Worm (Caenorhabditis elegans) whole organism, late embryonic: Measurements from ENCODE around the gene F59E12.6.

ENCODE experiments used
- C08G9.2 ChIP-seq: sonication (generic microtip); optimal IDR thresholded peaks from 2 replicates; lab custom pipeline; 2016; ENCODE audit warnings: mild to moderate bottlenecking, missing genetic modification characterization, moderate library complexity, missing compliant biosample characterization
- C38D4.7 ChIP-seq: fragments of 200-800 bp; sonication (Bioruptor generic); optimal IDR thresholded peaks from 2 replicates; lab custom pipeline; 2018; ENCODE audit warnings: mild to moderate bottlenecking, missing genetic modification characterization, moderate library complexity, missing compliant biosample characterization
- ahr-1 ChIP-seq: sonication (generic microtip); optimal IDR thresholded peaks from 2 replicates; lab custom pipeline; 2016; ENCODE audit warnings: missing genetic modification characterization, missing compliant biosample characterization
- ama-1 ChIP-seq: fragments of 150-350 bp; optimal IDR thresholded peaks from 2 replicates; lab custom pipeline; 2014
- ceh-14 ChIP-seq: sonication (generic microtip); optimal IDR thresholded peaks from 2 replicates; lab custom pipeline; 2016; ENCODE audit warnings: missing genotype, missing genetic modification characterization, missing compliant biosample characterization
- ceh-18 ChIP-seq: sonication (generic microtip); optimal IDR thresholded peaks from 2 replicates; lab custom pipeline; 2016; ENCODE audit warnings: missing genetic modification characterization, missing compliant biosample characterization
- ceh-19 ChIP-seq: fragments of 200-800 bp; sonication (Bioruptor generic); optimal IDR thresholded peaks from 2 replicates; lab custom pipeline; 2018; ENCODE audit warnings: mild to moderate bottlenecking, missing genetic modification characterization, missing compliant biosample characterization
- ceh-22 ChIP-seq: sonication (generic microtip); optimal IDR thresholded peaks from 2 replicates; lab custom pipeline; 2017; ENCODE audit warnings: missing biosample characterization, missing genetic modification characterization
- ceh-31 ChIP-seq: sonication (generic microtip); optimal IDR thresholded peaks from 2 replicates; lab custom pipeline; 2016; ENCODE audit warnings: missing genetic modification characterization, missing compliant biosample characterization
- ceh-34 ChIP-seq: sonication (generic microtip); optimal IDR thresholded peaks from 2 replicates; lab custom pipeline; 2016; ENCODE audit warnings: mild to moderate bottlenecking, missing genetic modification characterization, missing compliant biosample characterization
- ceh-45 ChIP-seq: fragments of 200-800 bp; sonication (Bioruptor generic); IDR thresholded peaks from 2 replicates; pipeline ENCODE4 v1.3.6; 2022; ENCODE audit warnings: missing genetic modification reagents, missing genetic modification characterization, missing compliant biosample characterization
- ceh-48 ChIP-seq: sonication (generic microtip); optimal IDR thresholded peaks from 2 replicates; lab custom pipeline; 2016; ENCODE audit warnings: missing genetic modification characterization, inconsistent platforms, missing compliant biosample characterization
- ceh-6 ChIP-seq: fragments of 200-800 bp; sonication (Bioruptor generic); optimal IDR thresholded peaks from 2 replicates; lab custom pipeline; 2018; ENCODE audit warnings: mild to moderate bottlenecking, missing genetic modification characterization, missing compliant biosample characterization
- ceh-9 ChIP-seq: sonication (generic microtip); optimal IDR thresholded peaks from 2 replicates; lab custom pipeline; 2016; ENCODE audit warnings: mild to moderate bottlenecking, missing genetic modification characterization, inconsistent platforms, missing compliant biosample characterization
- elt-4 ChIP-seq: sonication (generic microtip); optimal IDR thresholded peaks from 2 replicates; lab custom pipeline; 2016; ENCODE audit warnings: missing genetic modification characterization, missing compliant biosample characterization
- eyg-1 ChIP-seq: sonication (generic microtip); optimal IDR thresholded peaks from 2 replicates; lab custom pipeline; 2016; ENCODE audit warnings: missing genotype, missing genetic modification characterization, missing compliant biosample characterization
- fax-1 ChIP-seq: sonication (generic microtip); optimal IDR thresholded peaks from 2 replicates; lab custom pipeline; 2016; ENCODE audit warnings: missing genotype, missing genetic modification characterization, missing compliant biosample characterization
- fkh-10 ChIP-seq: fragments of 150-350 bp; optimal IDR thresholded peaks from 2 replicates; lab custom pipeline; 2014; ENCODE audit warnings: missing biosample characterization, missing genetic modification reagents, missing genetic modification characterization
- fkh-6 ChIP-seq: sonication (generic microtip); optimal IDR thresholded peaks from 2 replicates; lab custom pipeline; 2016; ENCODE audit warnings: missing genetic modification characterization, missing compliant biosample characterization
- gmeb-2 ChIP-seq: sonication (generic microtip); optimal IDR thresholded peaks from 2 replicates; lab custom pipeline; 2016; ENCODE audit warnings: missing genetic modification characterization, inconsistent platforms, missing compliant biosample characterization
- lim-6 ChIP-seq: sonication (generic microtip); optimal IDR thresholded peaks from 2 replicates; lab custom pipeline; 2016; ENCODE audit warnings: missing genetic modification characterization, missing compliant biosample characterization
- mec-3 ChIP-seq: sonication (generic microtip); optimal IDR thresholded peaks from 2 replicates; lab custom pipeline; 2016; ENCODE audit warnings: borderline replicate concordance, missing genetic modification characterization, missing compliant biosample characterization
- nhr-11 ChIP-seq: fragments of 150-350 bp; optimal IDR thresholded peaks from 2 replicates; lab custom pipeline; 2014; ENCODE audit warnings: missing biosample characterization, missing genetic modification characterization
- npax-4 ChIP-seq: sonication (generic microtip); optimal IDR thresholded peaks from 2 replicates; lab custom pipeline; 2016; ENCODE audit warnings: missing genetic modification characterization, missing compliant biosample characterization
- odd-2 ChIP-seq: sonication (generic microtip); optimal IDR thresholded peaks from 2 replicates; lab custom pipeline; 2017; ENCODE audit warnings: antibody characterized with exemption, mild to moderate bottlenecking, missing genetic modification characterization, missing compliant biosample characterization
- pat-9 ChIP-seq: fragments of 200-800 bp; sonication (Bioruptor generic); optimal IDR thresholded peaks from 2 replicates; lab custom pipeline; 2018; ENCODE audit warnings: mild to moderate bottlenecking, missing genetic modification characterization, moderate library complexity, missing compliant biosample characterization
- pax-1 ChIP-seq: fragments of 150-350 bp; optimal IDR thresholded peaks from 2 replicates; lab custom pipeline; 2014; ENCODE audit warnings: missing biosample characterization, missing genetic modification characterization
- pha-2 ChIP-seq: sonication (generic microtip); optimal IDR thresholded peaks from 2 replicates; lab custom pipeline; 2017; ENCODE audit warnings: mild to moderate bottlenecking, missing genetic modification characterization, missing compliant biosample characterization
- pha-4 ChIP-seq: fragments of 150-350 bp; optimal IDR thresholded peaks from 2 replicates; lab custom pipeline; 2018; ENCODE audit warnings: missing biosample characterization, missing genetic modification reagents, missing genetic modification characterization
- pqm-1 ChIP-seq: sonication (generic microtip); optimal IDR thresholded peaks from 2 replicates; lab custom pipeline; 2016; ENCODE audit warnings: missing genetic modification characterization, missing compliant biosample characterization
- pros-1 ChIP-seq: fragments of 150-350 bp; optimal IDR thresholded peaks from 2 replicates; lab custom pipeline; 2014; ENCODE audit warnings: missing biosample characterization, missing genetic modification reagents, missing genetic modification characterization
- ref-2 ChIP-seq: sonication (generic microtip); optimal IDR thresholded peaks from 2 replicates; lab custom pipeline; 2016; ENCODE audit warnings: missing genetic modification characterization, missing compliant biosample characterization
- sox-2 ChIP-seq: fragments of 200-800 bp; sonication (Bioruptor generic); IDR thresholded peaks from 2 replicates; pipeline ENCODE4 v1.3.6; 2022; ENCODE audit warnings: missing genetic modification reagents, missing genetic modification characterization, missing compliant biosample characterization
- syd-9 ChIP-seq: sonication (generic microtip); optimal IDR thresholded peaks from 2 replicates; lab custom pipeline; 2016; ENCODE audit warnings: mild to moderate bottlenecking, missing genetic modification characterization, moderate library complexity, missing compliant biosample characterization
- ttx-3 ChIP-seq: sonication (generic microtip); optimal IDR thresholded peaks from 2 replicates; lab custom pipeline; 2016; ENCODE audit warnings: missing genetic modification reagents, missing genetic modification characterization, missing compliant biosample characterization
- unc-3 ChIP-seq, 2 experiments: fragments of 200-800 bp in 1 of 2; sonication (Bioruptor generic) in 1 of 2; sonication (generic microtip) in 1 of 2; conservative IDR thresholded peaks in 1 of 2; optimal IDR thresholded peaks in 1 of 2; 2 replicates each; pipeline versions ENCODE4 v1.3.6 to Lab custom; 2016 to 2022; ENCODE audit warnings: missing compliant biosample characterization in 2 of 2, missing genetic modification characterization in 2 of 2, missing genetic modification reagents in 1 of 2
- unc-42 ChIP-seq: sonication (generic microtip); optimal IDR thresholded peaks from 2 replicates; lab custom pipeline; 2016; ENCODE audit warnings: missing genotype, missing genetic modification characterization, missing compliant biosample characterization
- unc-86 ChIP-seq: sonication (generic microtip); optimal IDR thresholded peaks from 2 replicates; lab custom pipeline; 2016; ENCODE audit warnings: missing genetic modification characterization, missing compliant biosample characterization
- zip-5 ChIP-seq: sonication (generic microtip); optimal IDR thresholded peaks from 2 replicates; lab custom pipeline; 2016; ENCODE audit warnings: missing genetic modification characterization, missing compliant biosample characterization

The F59E12.6 gene

DNA sequence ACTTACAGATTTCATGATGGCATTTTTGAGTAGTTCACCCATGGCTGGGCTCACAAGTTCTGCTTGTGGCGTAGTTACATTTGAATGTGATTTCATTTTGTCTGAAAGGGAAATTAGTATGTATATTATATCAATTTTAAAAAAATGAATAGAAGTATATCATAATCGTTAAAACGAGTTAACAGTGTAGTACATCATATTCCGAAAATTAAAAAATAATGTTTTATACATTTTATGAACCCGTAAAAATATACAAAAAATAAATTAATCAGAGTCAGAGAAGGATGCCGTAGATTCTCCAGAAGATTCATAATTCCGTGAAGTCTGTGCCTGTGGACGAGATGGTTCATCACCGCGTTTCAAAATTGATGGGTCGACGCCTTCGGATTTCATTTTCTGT, 16.2 kb upstream of the F59E12.6 start, which contains the start of gene F59E12.9:
Gene F59E12.9 (minus strand): TSS at position 101 of the 400 bp plus-strand sequence.
- TF ChIP-seq ref-2 (tag; lab: Kevin White, UChicago) (no peak), mec-3 (tag; lab: Kevin White, UChicago) (no peak), zip-5 (tag; lab: Kevin White, UChicago) (no peak)

ce11 chrII:5642110-5642509, 11.4 kb upstream of the F59E12.6 start:
- TF ChIP-seq odd-2 (tag; lab: Kevin White, UChicago), result no peak
- no peak for TF ChIP-seq ceh-34
- TF ChIP-seq sox-2, result no peak

- TF ChIP-seq elt-4 (tag; lab: Kevin White, UChicago) (peak; percentile 41), ceh-48 (tag; lab: Kevin White, UChicago) (no peak), pros-1 (tag; lab: Kevin White, UChicago) (no peak), nhr-11 (tag; lab: Kevin White, UChicago) (no peak), ceh-18 (tag; lab: Kevin White, UChicago) (no peak), ahr-1 (no peak), eyg-1 (tag; lab: Kevin White, UChicago) (no peak), ama-1 (lab: Kevin White, UChicago) (no peak)
Measured at ce11 chrII:5640362-5641079, 9.8 kb upstream of the F59E12.6 start.

ce11 chrII:5638059-5638458, 7.3 kb upstream of the F59E12.6 start, which contains the start of gene F59E12.3:
TSS of gene F59E12.3 (plus strand) at chrII:5638359.
- TF ChIP-seq ama-1 (lab: Kevin White, UChicago), result no peak
- no peak for TF ChIP-seq pros-1 (tag; lab: Kevin White, UChicago)
- TF ChIP-seq gmeb-2 (tag; lab: Kevin White, UChicago), result no peak
- no peak for TF ChIP-seq pha-2
- TF ChIP-seq npax-4, result no peak
- TF ChIP-seq ceh-34, result no peak
- TF ChIP-seq ceh-19 (GFP tag; lab: Kevin White, UChicago), result no peak
- TF ChIP-seq pax-1 (tag; lab: Kevin White, UChicago), result no peak
- TF ChIP-seq fkh-6 (tag; lab: Kevin White, UChicago), result no peak
- TF ChIP-seq fkh-10, result no peak
- no peak for TF ChIP-seq elt-4 (tag; lab: Kevin White, UChicago)
- TF ChIP-seq C08G9.2 (tag; lab: Kevin White, UChicago), result no peak
- no peak for TF ChIP-seq ceh-6 (GFP tag; lab: Kevin White, UChicago)
- TF ChIP-seq pqm-1, result no peak
- no peak for TF ChIP-seq ceh-45 (GFP tag; lab: Robert Waterston, UW)
- no peak for TF ChIP-seq lim-6 (tag; lab: Kevin White, UChicago)
- no peak for TF ChIP-seq pha-4 (tag; lab: Kevin White, UChicago)
- no peak for TF ChIP-seq ceh-31 (tag; lab: Kevin White, UChicago)

DNA sequence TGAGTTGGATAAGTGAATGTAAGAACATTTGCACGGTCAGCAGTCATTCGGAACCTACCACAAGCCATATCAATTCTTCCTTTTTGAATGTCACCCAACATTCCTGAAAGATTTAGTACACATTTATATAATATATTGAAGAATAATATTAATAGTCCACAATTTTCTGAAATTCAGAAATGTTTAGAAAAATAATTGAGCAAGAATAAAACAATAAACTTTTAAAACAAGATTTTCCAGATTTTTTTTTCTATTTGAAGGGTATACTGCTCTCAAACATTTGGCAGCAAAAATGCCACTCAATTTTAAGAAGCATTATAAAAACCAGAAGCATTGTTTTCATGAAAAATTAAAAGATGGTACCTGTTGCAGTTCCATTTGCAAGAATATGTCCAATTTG, 6.1 kb upstream of the F59E12.6 start, which contains the start of gene F59E12.8:
Gene F59E12.8 (minus strand): TSS at position 101 of the 400 bp plus-strand sequence.
- TF ChIP-seq unc-3 (GFP tag; conservative IDR thresholded peaks at IDR 0.05; lab: Robert Waterston, UW) (no peak), unc-3 (tag; optimal IDR thresholded peaks at IDR 0.05; lab: Kevin White, UChicago) (no peak), nhr-11 (tag; lab: Kevin White, UChicago) (no peak), syd-9 (no peak), pax-1 (tag; lab: Kevin White, UChicago) (no peak), unc-86 (tag; lab: Kevin White, UChicago) (no peak), mec-3 (tag; lab: Kevin White, UChicago) (no peak), ceh-18 (tag; lab: Kevin White, UChicago) (no peak), ceh-22 (tag; lab: Kevin White, UChicago) (no peak), C38D4.7 (GFP tag; lab: Kevin White, UChicago) (no peak), fax-1 (tag; lab: Kevin White, UChicago) (no peak), ahr-1 (no peak), ttx-3 (no peak), pat-9 (tag; lab: Kevin White, UChicago) (no peak), ceh-9 (tag; lab: Kevin White, UChicago) (no peak), ceh-14 (tag; lab: Kevin White, UChicago) (no peak), eyg-1 (tag; lab: Kevin White, UChicago) (no peak), unc-42 (no peak), ceh-48 (tag; lab: Kevin White, UChicago) (no peak)
